Worm (Caenorhabditis elegans) whole organism, midembryonic: ENCODE data around the gene F45D3.3.

Experiments
- T22C8.4 ChIP-seq: fragments of 200-800 bp; sonication (Bioruptor generic); IDR thresholded peaks from 2 replicates; pipeline ENCODE4 v1.3.6; 2022; ENCODE audit warnings: missing genetic modification characterization, missing compliant biosample characterization
- cog-1 ChIP-seq: sonication (generic microtip); optimal IDR thresholded peaks from 2 replicates; lab custom pipeline; 2016; ENCODE audit warnings: missing genetic modification characterization, missing compliant biosample characterization
- flt-1 ChIP-seq: fragments of 200-800 bp; sonication (Bioruptor generic); IDR thresholded peaks from 2 replicates; pipeline ENCODE4 v1.3.6; 2022; ENCODE audit warnings: missing genetic modification characterization, missing compliant biosample characterization
- klf-2 ChIP-seq: fragments of 200-800 bp; sonication (Bioruptor generic); conservative IDR thresholded peaks from 2 replicates; pipeline ENCODE4 v1.3.6; 2022; ENCODE audit warnings: missing genetic modification reagents, missing genetic modification characterization, missing compliant biosample characterization
- med-1 ChIP-seq: sonication (generic microtip); optimal IDR thresholded peaks from 2 replicates; lab custom pipeline; 2017; ENCODE audit warnings: missing genetic modification characterization, mild to moderate bottlenecking, missing compliant biosample characterization, antibody characterized with exemption, missing genetic modification reagents; ENCODE audit not compliant: insufficient read depth
- ref-1 ChIP-seq: fragments of 200-800 bp; sonication (Bioruptor generic); conservative IDR thresholded peaks from 2 replicates; pipeline ENCODE4 v1.3.6; 2022; ENCODE audit warnings: missing genetic modification reagents, missing genetic modification characterization, missing compliant biosample characterization
- tab-1 ChIP-seq: fragments of 200-800 bp; sonication (Bioruptor generic); IDR thresholded peaks from 2 replicates; pipeline ENCODE4 v1.3.6; 2022; ENCODE audit warnings: missing genetic modification characterization, missing compliant biosample characterization
- ztf-23 ChIP-seq: fragments of 200-800 bp; sonication (Bioruptor generic); IDR thresholded peaks from 2 replicates; pipeline ENCODE4 v1.3.6; 2022; ENCODE audit warnings: missing genetic modification reagents, missing genetic modification characterization, missing compliant biosample characterization
- ztf-29 ChIP-seq: fragments of 200-800 bp; sonication (Bioruptor generic); IDR thresholded peaks from 2 replicates; pipeline ENCODE4 v1.3.6; 2022; ENCODE audit warnings: missing genetic modification reagents, missing genetic modification characterization, missing compliant biosample characterization

ce11 chrV:12550755-12551154 lies 570 bp upstream of the F45D3.3 start:
- no peak for TF ChIP-seq ztf-29 (GFP tag; lab: Robert Waterston, UW)
- no peak for TF ChIP-seq tab-1 (GFP tag; lab: Robert Waterston, UW)
- no peak for TF ChIP-seq flt-1 (GFP tag; lab: Robert Waterston, UW)
- no peak for TF ChIP-seq T22C8.4 (GFP tag; lab: Robert Waterston, UW)
- no peak for TF ChIP-seq cog-1 (tag; lab: Kevin White, UChicago)
- TF ChIP-seq ztf-23: no peak
- no peak for TF ChIP-seq ref-1
- TF ChIP-seq klf-2 (GFP tag; lab: Robert Waterston, UW): no peak
- TF ChIP-seq med-1 (GFP tag; lab: Kevin White, UChicago): no peak
